Worm (Caenorhabditis elegans): ENCODE measurements around the gene hpl-1.

hpl-1 gene

ce11 chrX:13242231-13242630, 3.0 kb upstream of the hpl-1 start, which contains the start of gene K08H2.5:
Gene K08H2.5, minus strand, starts transcription at chrX:13242331.
- TF ChIP-seq lsy-12 (tag; optimal IDR thresholded peaks at IDR 0.05) (no peak), egl-5 (tag; optimal IDR thresholded peaks at IDR 0.05) (no peak), sea-2 (GFP tag; optimal IDR thresholded peaks at IDR 0.05) (no peak), daf-12 (tag; optimal IDR thresholded peaks at IDR 0.05) (no peak), nhr-28 (tag; optimal IDR thresholded peaks at IDR 0.05) (no peak), nhr-11 (tag; optimal IDR thresholded peaks at IDR 0.05) (no peak), ZK546.5 (tag; optimal IDR thresholded peaks at IDR 0.05) (no peak), nhr-67 (tag; optimal IDR thresholded peaks at IDR 0.05) (no peak), ceh-82 (tag; optimal IDR thresholded peaks at IDR 0.05) (no peak), nhr-237 (tag; optimal IDR thresholded peaks at IDR 0.05) (no peak), ceh-9 (tag; optimal IDR thresholded peaks at IDR 0.05) (no peak), nhr-12 (tag; optimal IDR thresholded peaks at IDR 0.05) (no peak), ceh-28 (tag; optimal IDR thresholded peaks at IDR 0.05) (no peak), fkh-2 (tag; optimal IDR thresholded peaks at IDR 0.05) (no peak), nhr-43 (tag; optimal IDR thresholded peaks at IDR 0.05; ENCODE audit: poor library complexity, severe bottlenecking) (no peak), nhr-23 (tag; optimal IDR thresholded peaks at IDR 0.05) (no peak), hmg-11 (tag; optimal IDR thresholded peaks at IDR 0.05) (no peak), egl-27 (tag; optimal IDR thresholded peaks at IDR 0.05) (no peak), tbx-2 (tag; optimal IDR thresholded peaks at IDR 0.05) (no peak), mdl-1 (tag; optimal IDR thresholded peaks at IDR 0.05) (no peak)

- TF ChIP-seq fos-1 (tag; optimal IDR thresholded peaks at IDR 0.05) = no peak
- peak; percentile 12 for TF ChIP-seq nhr-23 (tag; optimal IDR thresholded peaks at IDR 0.05)
- TF ChIP-seq elt-2 (tag; optimal IDR thresholded peaks at IDR 0.05) = peak; percentile 2
- TF ChIP-seq fkh-2 (tag; optimal IDR thresholded peaks at IDR 0.05) = no peak
- TF ChIP-seq lin-39 (tag; optimal IDR thresholded peaks at IDR 0.05) = no peak
- no peak for TF ChIP-seq R02D3.7 (tag; optimal IDR thresholded peaks at IDR 0.05)
- TF ChIP-seq nhr-237 (tag; optimal IDR thresholded peaks at IDR 0.05) = no peak
- TF ChIP-seq unc-62 (GFP tag; optimal IDR thresholded peaks at IDR 0.05) = no peak
- TF ChIP-seq ceh-82 (tag; optimal IDR thresholded peaks at IDR 0.05) = no peak
- TF ChIP-seq pqm-1 (tag; optimal IDR thresholded peaks at IDR 0.05) = peak; percentile 28
- no peak for TF ChIP-seq egl-5 (tag; optimal IDR thresholded peaks at IDR 0.05)
- no peak for TF ChIP-seq nfya-1 (tag; optimal IDR thresholded peaks at IDR 0.05; ENCODE audit: insufficient read depth)
- TF ChIP-seq lin-15B (tag; optimal IDR thresholded peaks at IDR 0.05) = no peak
- TF ChIP-seq ceh-16 (tag; optimal IDR thresholded peaks at IDR 0.05) = no peak
- peak; percentile 2 for TF ChIP-seq pha-4 (tag; optimal IDR thresholded peaks at IDR 0.05)
These were observed 1.6 kb downstream of the hpl-1 start for ce11 chrX:13246668-13247358.

- TF ChIP-seq pqm-1 (tag; optimal IDR thresholded peaks at IDR 0.05) = peak; percentile 41
- peak; percentile 69 for TF ChIP-seq elt-2 (tag; optimal IDR thresholded peaks at IDR 0.05)
- no peak for TF ChIP-seq nhr-11 (tag; optimal IDR thresholded peaks at IDR 0.05)
- no peak for TF ChIP-seq nhr-25 (tag; optimal IDR thresholded peaks at IDR 0.05)
- no peak for TF ChIP-seq unc-39 (tag; optimal IDR thresholded peaks at IDR 0.05)
- TF ChIP-seq skn-1 (tag; optimal IDR thresholded peaks at IDR 0.05) = no peak
- TF ChIP-seq egl-27 (tag; optimal IDR thresholded peaks at IDR 0.05) = no peak
- no peak for TF ChIP-seq fkh-10 (GFP tag; optimal IDR thresholded peaks at IDR 0.05)
- no peak for TF ChIP-seq jun-1 (tag; optimal IDR thresholded peaks at IDR 0.05)
- TF ChIP-seq ceh-82 (tag; optimal IDR thresholded peaks at IDR 0.05) = no peak
- no peak for TF ChIP-seq sea-2 (GFP tag; optimal IDR thresholded peaks at IDR 0.05)
- TF ChIP-seq nhr-237 (tag; optimal IDR thresholded peaks at IDR 0.05) = no peak
- no peak for TF ChIP-seq ama-1 (optimal IDR thresholded peaks at IDR 0.05)
- no peak for TF ChIP-seq tbx-2 (tag; optimal IDR thresholded peaks at IDR 0.05)
- TF ChIP-seq nhr-77 (tag; optimal IDR thresholded peaks at IDR 0.05) = no peak
- TF ChIP-seq ztf-11 (tag; optimal IDR thresholded peaks at IDR 0.05) = no peak
- TF ChIP-seq nhr-12 (tag; optimal IDR thresholded peaks at IDR 0.05) = no peak
These were observed 2.4 kb downstream of the hpl-1 start for ce11 chrX:13247614-13248013.
